Fruit fly (Drosophila melanogaster) whole organism, pupa: Measurements from ENCODE around the gene Bcat.
A peak's percentile ranks its signal among the peaks of the same experiment; 100 is the strongest.

ENCODE experiments used
- CG10348 ChIP-seq: fragments of 200-800 bp; sonication (Bioruptor generic); IDR thresholded peaks from 2 replicates; pipeline ENCODE4 v1.3.6; 2022; ENCODE audit warnings: missing biosample characterization, missing genetic modification characterization
- CG12605 ChIP-seq: fragments of 200-800 bp; sonication (Bioruptor generic); IDR thresholded peaks from 2 replicates; pipeline ENCODE4 v1.3.6; 2022; ENCODE audit warnings: missing biosample characterization, missing genetic modification characterization
- CG13204 ChIP-seq: fragments of 200-800 bp; sonication (Bioruptor generic); optimal IDR thresholded peaks from 2 replicates; lab custom pipeline; 2018; ENCODE audit warnings: missing biosample characterization, mild to moderate bottlenecking, missing genetic modification characterization, moderate library complexity
- CG14655 ChIP-seq: fragments of 200-800 bp; sonication (Bioruptor generic); optimal IDR thresholded peaks from 3 replicates; lab custom pipeline; 2017; ENCODE audit warnings: mild to moderate bottlenecking, missing biosample characterization, missing genetic modification reagents, missing genetic modification characterization
- CG15710 ChIP-seq: fragments of 200-800 bp; sonication (Bioruptor generic); optimal IDR thresholded peaks from 2 replicates; lab custom pipeline; 2018; ENCODE audit warnings: missing biosample characterization, mild to moderate bottlenecking, missing genetic modification characterization, moderate library complexity
- CG17806 ChIP-seq: fragments of 200-800 bp; sonication (Bioruptor generic); optimal IDR thresholded peaks from 2 replicates; lab custom pipeline; 2018; ENCODE audit warnings: missing biosample characterization, mild to moderate bottlenecking, missing genetic modification characterization, moderate library complexity
- CG32121 ChIP-seq: fragments of 200-800 bp; sonication (Bioruptor generic); IDR thresholded peaks from 2 replicates; pipeline ENCODE4 v1.3.6; 2022; ENCODE audit warnings: missing biosample characterization, missing genetic modification characterization
- CG34367 ChIP-seq: fragments of 200-800 bp; sonication (Bioruptor generic); optimal IDR thresholded peaks from 2 replicates; lab custom pipeline; 2018; ENCODE audit warnings: missing biosample characterization, mild to moderate bottlenecking, missing genetic modification characterization
- CG4496 ChIP-seq: fragments of 200-800 bp; sonication (Bioruptor generic); IDR thresholded peaks from 3 replicates; pipeline ENCODE4 v1.3.6; 2022; ENCODE audit warnings: missing biosample characterization, missing genetic modification characterization
- CG8159 ChIP-seq: fragments of 200-800 bp; sonication (Bioruptor generic); optimal IDR thresholded peaks from 3 replicates; lab custom pipeline; 2018; ENCODE audit warnings: missing biosample characterization, mild to moderate bottlenecking, missing genetic modification characterization, moderate library complexity
- CG8301 ChIP-seq: fragments of 200-800 bp; sonication (Bioruptor generic); optimal IDR thresholded peaks from 2 replicates; lab custom pipeline; 2018; ENCODE audit warnings: missing biosample characterization, mild to moderate bottlenecking, missing genetic modification characterization
- CG9948 ChIP-seq: fragments of 200-800 bp; sonication (Bioruptor generic); optimal IDR thresholded peaks from 2 replicates; lab custom pipeline; 2018; ENCODE audit warnings: missing biosample characterization, mild to moderate bottlenecking, missing genetic modification characterization, moderate library complexity
- D1 ChIP-seq: fragments of 200-800 bp; sonication (Bioruptor generic); optimal IDR thresholded peaks from 2 replicates; lab custom pipeline; 2018; ENCODE audit warnings: missing biosample characterization, mild to moderate bottlenecking, missing genetic modification characterization, moderate library complexity
- EcR ChIP-seq: fragments of 200-800 bp; sonication (Bioruptor generic); optimal IDR thresholded peaks from 3 replicates; lab custom pipeline; 2019; ENCODE audit warnings: missing biosample characterization, missing genetic modification characterization, mild to moderate bottlenecking, moderate library complexity, missing genetic modification reagents
- Ets98B ChIP-seq: fragments of 200-800 bp; sonication (Bioruptor generic); IDR thresholded peaks from 2 replicates; pipeline ENCODE4 v1.3.6; 2022; ENCODE audit warnings: missing biosample characterization, missing genetic modification characterization
- Pif1A ChIP-seq: fragments of 200-800 bp; sonication (Bioruptor generic); optimal IDR thresholded peaks from 3 replicates; lab custom pipeline; 2016; ENCODE audit warnings: missing biosample characterization, missing genetic modification characterization
- Pif1B ChIP-seq: fragments of 200-800 bp; sonication (Bioruptor generic); optimal IDR thresholded peaks from 3 replicates; lab custom pipeline; 2016; ENCODE audit warnings: missing biosample characterization, missing genetic modification characterization
- Snoo ChIP-seq: fragments of 200-800 bp; sonication (Bioruptor generic); optimal IDR thresholded peaks from 3 replicates; lab custom pipeline; 2017; ENCODE audit warnings: missing biosample characterization, mild to moderate bottlenecking, missing genetic modification characterization, inconsistent platforms
- fd96Ca ChIP-seq: fragments of 200-800 bp; sonication (Bioruptor generic); IDR thresholded peaks from 3 replicates; pipeline ENCODE4 v1.3.6; 2022; ENCODE audit warnings: missing biosample characterization, missing genetic modification characterization
- gl ChIP-seq: fragments of 200-800 bp; sonication (Bioruptor generic); optimal IDR thresholded peaks from 2 replicates; lab custom pipeline; 2018; ENCODE audit warnings: missing biosample characterization, mild to moderate bottlenecking, missing genetic modification characterization
- rn ChIP-seq: fragments of 200-800 bp; sonication (Bioruptor generic); IDR thresholded peaks from 2 replicates; pipeline ENCODE4 v1.3.6; 2022; ENCODE audit warnings: missing biosample characterization, missing genetic modification characterization

Gene Bcat

DNA sequence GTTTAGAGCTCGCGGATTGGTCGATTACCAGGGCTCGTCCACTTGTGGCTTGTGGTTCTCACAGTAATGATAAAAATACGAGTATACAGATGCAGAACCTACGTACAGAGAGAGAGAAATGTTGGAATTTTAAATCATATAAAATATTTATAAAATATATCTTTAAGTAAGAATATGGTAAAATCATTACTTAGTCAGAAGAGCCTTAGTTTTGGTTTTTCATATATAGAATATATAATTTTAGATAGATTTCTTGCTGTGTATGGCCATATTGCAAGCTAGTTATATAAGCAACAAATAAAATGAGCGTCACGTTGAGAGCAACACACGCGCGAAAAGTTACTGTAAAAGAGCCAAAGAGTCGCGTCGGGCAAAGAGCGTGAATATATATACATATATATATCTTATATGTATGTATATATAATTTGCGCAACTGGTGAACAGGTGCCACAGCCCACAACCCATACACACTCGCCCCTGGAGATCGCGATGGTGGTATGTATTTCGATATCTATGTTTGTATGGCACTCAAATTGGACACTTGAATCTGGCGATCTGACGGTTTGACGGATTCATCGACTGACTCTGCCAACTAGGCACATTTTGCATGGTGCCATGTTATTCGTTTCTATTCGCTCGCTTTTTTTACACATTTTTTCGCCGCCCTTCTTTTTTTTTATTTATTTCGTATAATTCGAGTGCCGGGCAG is 6.1 kb upstream of the Bcat start:
- TF ChIP-seq CG13204 (no peak), CG10348 (GFP tag; lab: Robert Waterston, UW) (no peak), rn (GFP tag; lab: Robert Waterston, UW) (peak; percentile 53), CG17806 (peak; percentile 73), CG8301 (tag; lab: Kevin White, UChicago) (peak; percentile 52), CG15710 (tag; lab: Kevin White, UChicago) (peak; percentile 78), CG9948 (peak; percentile 64), CG4496 (GFP tag; lab: Robert Waterston, UW) (peak; percentile 87), CG8159 (peak; percentile 78), gl (tag; lab: Kevin White, UChicago) (no peak), Pif1B (GFP tag; lab: Kevin White, UChicago) (peak; percentile 33), CG14655 (peak; percentile 71), Pif1A (GFP tag; lab: Kevin White, UChicago) (peak; percentile 23), D1 (peak; percentile 24), CG12605 (peak; percentile 86), CG34367 (tag; lab: Kevin White, UChicago) (peak; percentile 44), Ets98B (GFP tag; lab: Robert Waterston, UW) (peak; percentile 82), EcR (peak; percentile 9), Snoo (tag; lab: Kevin White, UChicago) (no peak), CG32121 (GFP tag; lab: Robert Waterston, UW) (peak; percentile 90), fd96Ca (GFP tag; lab: Robert Waterston, UW) (no peak)

DNA sequence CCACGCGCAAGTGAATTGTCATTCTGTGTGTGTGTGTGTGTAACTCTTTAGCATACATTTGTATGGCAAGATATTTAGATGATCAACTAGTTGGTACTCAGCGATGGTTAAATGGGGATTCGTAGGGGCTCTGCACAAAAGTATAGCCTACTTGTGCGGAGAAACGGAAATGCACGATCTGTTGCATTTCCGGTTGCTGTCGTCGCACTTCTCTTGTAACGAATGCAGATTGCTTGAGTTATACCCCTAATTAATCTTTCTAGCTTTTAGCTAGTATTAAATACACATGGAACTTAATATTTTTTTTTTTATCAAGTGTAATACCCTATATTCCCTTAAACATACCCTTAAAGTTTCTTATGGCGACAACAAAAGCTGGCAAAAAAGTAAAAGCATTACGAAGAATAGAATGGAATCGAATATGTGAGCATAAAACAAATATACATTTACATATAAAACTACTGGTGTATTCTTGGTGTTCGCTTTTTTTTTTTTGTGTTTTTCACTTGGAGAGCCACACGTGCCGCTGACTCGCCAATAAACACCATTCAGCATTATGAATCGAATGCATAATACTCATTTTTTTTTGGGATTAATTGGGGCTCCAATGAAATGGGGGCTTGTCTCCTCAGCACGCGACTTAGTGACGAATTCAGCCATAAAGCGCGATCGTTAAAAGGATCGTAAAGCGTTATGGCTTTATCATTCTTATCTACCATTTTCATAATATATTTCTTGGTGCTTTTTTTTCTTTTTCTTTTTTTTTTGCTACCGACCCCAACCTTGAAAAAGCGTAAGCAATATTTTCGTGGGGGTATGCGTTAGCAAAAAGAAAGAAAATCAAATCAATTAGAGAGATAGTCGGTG is 5.3 kb upstream of the Bcat start:
- TF ChIP-seq CG14655, result peak; percentile 20
- no peak for TF ChIP-seq Pif1B (GFP tag; lab: Kevin White, UChicago)

DNA sequence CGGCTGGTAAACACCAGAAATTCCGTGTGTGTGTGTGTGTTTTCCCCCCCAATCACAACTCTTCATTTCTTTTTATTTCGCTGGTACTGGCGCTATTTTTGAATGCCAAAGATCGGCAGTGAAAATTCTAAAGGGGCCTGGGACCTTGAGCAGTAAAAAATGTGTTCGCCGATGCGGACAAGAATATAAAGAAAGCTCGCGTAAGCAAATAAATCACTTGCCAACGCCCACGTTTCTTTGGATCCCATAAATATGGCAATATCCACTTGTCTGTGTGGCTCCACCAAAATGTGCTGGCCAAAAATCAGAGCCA is 4.7 kb upstream of the Bcat start:
- no peak for TF ChIP-seq rn (GFP tag; lab: Robert Waterston, UW)
- no peak for TF ChIP-seq CG32121 (GFP tag; lab: Robert Waterston, UW)
- no peak for TF ChIP-seq CG13204
- TF ChIP-seq CG9948, result no peak
- no peak for TF ChIP-seq CG14655
- no peak for TF ChIP-seq CG8301 (tag; lab: Kevin White, UChicago)
- no peak for TF ChIP-seq D1

DNA sequence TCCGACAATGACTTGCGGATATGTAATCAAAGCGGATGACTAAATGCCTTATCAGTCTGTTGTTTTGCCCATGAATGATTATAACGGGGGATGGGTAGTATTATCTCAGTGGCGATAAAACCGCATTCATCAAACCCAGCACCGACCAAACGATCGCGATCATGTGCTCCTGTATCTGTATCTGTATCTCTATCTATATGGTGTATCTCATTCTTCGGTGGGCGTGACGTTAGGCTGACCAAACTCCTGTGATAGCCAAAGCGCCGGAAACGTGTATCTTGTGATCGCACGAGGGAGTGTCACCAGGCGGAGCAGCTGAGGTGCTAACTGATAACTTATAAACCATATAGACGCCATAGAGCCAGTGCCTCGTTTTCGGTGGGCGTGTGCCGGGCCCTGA is 3.9 kb upstream of the Bcat start:
- TF ChIP-seq CG17806, result no peak
- no peak for TF ChIP-seq CG4496 (GFP tag; lab: Robert Waterston, UW)
- no peak for TF ChIP-seq CG34367 (tag; lab: Kevin White, UChicago)
- TF ChIP-seq, all 21 proteins: peak for 0

DNA sequence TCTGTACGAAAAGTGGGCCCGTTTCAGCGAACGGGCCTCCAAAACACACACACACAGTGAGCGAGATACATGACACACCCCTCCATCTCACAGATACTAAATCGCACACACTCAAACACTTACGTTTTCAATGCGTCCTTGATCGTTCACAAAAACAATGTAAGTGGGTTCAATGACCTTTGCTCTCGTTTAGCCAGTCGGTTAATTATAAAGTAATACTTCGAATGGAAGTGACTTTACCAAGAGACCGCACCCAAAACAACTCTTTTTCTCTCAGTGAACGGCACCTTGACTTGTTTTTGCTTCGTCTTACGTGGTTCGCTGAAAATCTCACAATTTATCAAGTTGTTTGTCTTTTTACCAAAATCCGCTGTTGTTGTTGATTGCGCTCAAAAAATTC is 2.4 kb upstream of the Bcat start:
- TF ChIP-seq fd96Ca (GFP tag; lab: Robert Waterston, UW), result peak; percentile 47; the same call in 1 of the 3 replicates
- peak; percentile 70 for TF ChIP-seq EcR
- no peak for TF ChIP-seq CG4496 (GFP tag; lab: Robert Waterston, UW)
- TF ChIP-seq CG32121 (GFP tag; lab: Robert Waterston, UW), result peak; percentile 41; the same call in 1 of the 2 replicates
- TF ChIP-seq, all 21 proteins: peak for 3

DNA sequence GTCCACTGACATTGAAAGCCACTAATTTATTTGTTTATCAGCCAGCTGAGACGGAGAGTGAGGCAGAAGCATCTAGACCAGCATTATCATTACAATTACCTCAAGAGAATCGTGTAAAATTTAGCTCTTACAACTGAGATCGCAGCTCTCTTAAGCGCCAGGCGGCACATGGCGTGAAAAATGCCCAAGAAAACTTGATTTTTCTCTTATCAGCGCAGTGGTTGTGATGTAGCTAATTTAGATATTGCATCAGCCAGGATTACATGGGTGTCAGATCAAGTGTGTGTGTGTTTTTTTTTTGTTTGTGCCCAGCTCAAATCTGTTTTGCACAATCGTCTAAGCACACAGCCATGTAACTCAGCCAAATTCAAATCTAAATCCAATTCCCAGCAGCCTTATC is 1.7 kb upstream of the Bcat start:
- TF ChIP-seq rn (GFP tag; lab: Robert Waterston, UW), result no peak
- no peak for TF ChIP-seq Pif1B (GFP tag; lab: Kevin White, UChicago)
- TF ChIP-seq CG4496 (GFP tag; lab: Robert Waterston, UW), result 0 out of 3 replicates have a peak, but pooled peaks have one; percentile 26
- TF ChIP-seq CG8301 (tag; lab: Kevin White, UChicago), result no peak
- no peak for TF ChIP-seq CG15710 (tag; lab: Kevin White, UChicago)

DNA sequence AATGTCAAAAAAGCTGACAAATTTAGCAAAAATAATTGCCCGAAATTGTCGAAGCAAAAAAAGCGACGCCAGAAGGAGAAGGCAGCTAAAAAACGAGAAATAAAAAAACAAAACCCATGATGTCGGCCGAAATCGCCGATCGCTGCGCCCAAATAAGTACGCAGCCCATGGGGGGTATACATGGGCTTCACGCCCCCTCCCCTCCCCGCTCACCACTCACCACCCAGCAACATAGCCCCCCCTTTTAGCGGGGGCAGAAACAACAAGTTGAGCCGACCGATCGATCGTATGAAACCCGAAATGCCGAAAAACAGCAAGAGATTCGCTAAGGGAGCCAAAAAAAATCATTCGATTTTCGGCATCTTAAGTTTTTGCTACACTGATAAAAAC is 716 bp upstream of the Bcat start:
- TF ChIP-seq CG13204 (no peak), CG10348 (GFP tag; lab: Robert Waterston, UW) (no peak), Ets98B (GFP tag; lab: Robert Waterston, UW) (peak; percentile 50; the same call in 1 of the 2 replicates), CG34367 (tag; lab: Kevin White, UChicago) (no peak), CG15710 (tag; lab: Kevin White, UChicago) (no peak), CG12605 (peak; percentile 42; the same call in 1 of the 2 replicates), CG9948 (no peak), Pif1A (GFP tag; lab: Kevin White, UChicago) (no peak), CG8159 (no peak), D1 (no peak), gl (tag; lab: Kevin White, UChicago) (no peak), CG32121 (GFP tag; lab: Robert Waterston, UW) (peak; percentile 70), rn (GFP tag; lab: Robert Waterston, UW) (0 out of 2 replicates have a peak, but pooled peaks have one; percentile 51), Snoo (tag; lab: Kevin White, UChicago) (no peak), CG17806 (no peak), CG8301 (tag; lab: Kevin White, UChicago) (no peak), CG14655 (no peak), CG4496 (GFP tag; lab: Robert Waterston, UW) (peak; percentile 73), fd96Ca (GFP tag; lab: Robert Waterston, UW) (peak; percentile 60; the same call in 1 of the 3 replicates), Pif1B (GFP tag; lab: Kevin White, UChicago) (no peak), EcR (no peak)
